Worm (Caenorhabditis elegans): Measurements from ENCODE around the gene lin-37.
A peak's percentile ranks its signal among the peaks of the same experiment; 100 is the strongest.

The lin-37 gene

ce11 chrIII:7081488-7081887 lies 9.1 kb upstream of the lin-37 start:
- no peak for TF ChIP-seq ama-1 (optimal IDR thresholded peaks at IDR 0.05)
- peak in 1 of 2 experiments; percentile 8 for TF ChIP-seq lin-35 (GFP tag; optimal IDR thresholded peaks at IDR 0.05)
- TF ChIP-seq elt-2 (tag; optimal IDR thresholded peaks at IDR 0.05) = peak; percentile 41

ce11 chrIII:7080689-7081088 lies 8.3 kb upstream of the lin-37 start, which contains the start of gene ZK418.7:
ZK418.7 (minus strand) TSS chrIII:7080789.
- TF ChIP-seq efl-1 (optimal IDR thresholded peaks at IDR 0.05) (no peak), efl-1 (GFP tag; optimal IDR thresholded peaks at IDR 0.05 in 1 of 2) (no peak), hlh-4 (tag; optimal IDR thresholded peaks at IDR 0.05) (no peak), F16B12.6 (tag; optimal IDR thresholded peaks at IDR 0.05) (no peak), hlh-17 (GFP tag; optimal IDR thresholded peaks at IDR 0.05; ENCODE audit: borderline replicate concordance) (no peak), lsy-2 (tag; optimal IDR thresholded peaks at IDR 0.05) (no peak), ztf-11 (tag; optimal IDR thresholded peaks at IDR 0.05) (no peak), nhr-19 (GFP tag; conservative IDR thresholded peaks at IDR 0.05) (no peak), sup-37 (GFP tag; optimal IDR thresholded peaks at IDR 0.05) (no peak), nhr-76 (tag; optimal IDR thresholded peaks at IDR 0.05) (no peak), nhr-77 (tag; optimal IDR thresholded peaks at IDR 0.05) (no peak), lir-3 (tag; optimal IDR thresholded peaks at IDR 0.05; ENCODE audit: poor library complexity) (no peak), tbx-2 (tag; optimal IDR thresholded peaks at IDR 0.05) (no peak)

- TF ChIP-seq fkh-10 (GFP tag; optimal IDR thresholded peaks at IDR 0.05) = no peak
- TF ChIP-seq snu-23 (GFP tag; optimal IDR thresholded peaks at IDR 0.05) = no peak
- no peak for TF ChIP-seq egl-27 (tag; optimal IDR thresholded peaks at IDR 0.05)
- no peak for TF ChIP-seq nhr-84 (tag; optimal IDR thresholded peaks at IDR 0.05)
- no peak for TF ChIP-seq nhr-20 (tag; optimal IDR thresholded peaks at IDR 0.05)
Observed at ce11 chrIII:7078737-7079136, 6.4 kb upstream of the lin-37 start, which contains the start of gene ZK418.6. ZK418.6 (minus strand) TSS chrIII:7078837.

ce11 chrIII:7076386-7076785 lies 4.0 kb upstream of the lin-37 start, which contains the start of gene ZK418.13:
ZK418.13 (minus strand) TSS chrIII:7076486.
- TF ChIP-seq swsn-7 (tag; optimal IDR thresholded peaks at IDR 0.05) = no peak
- TF ChIP-seq mab-9 (GFP tag; IDR thresholded peaks at IDR 0.05) = no peak
- TF ChIP-seq lir-3 (tag; optimal IDR thresholded peaks at IDR 0.05; ENCODE audit: poor library complexity) = no peak
- TF ChIP-seq aly-2 (tag; optimal IDR thresholded peaks at IDR 0.05) = no peak
- no peak for TF ChIP-seq elt-3 (tag; optimal IDR thresholded peaks at IDR 0.05)
- TF ChIP-seq tlp-1 (tag; optimal IDR thresholded peaks at IDR 0.05) = no peak
- TF ChIP-seq alr-1 (tag; optimal IDR thresholded peaks at IDR 0.05; ENCODE audit: borderline replicate concordance) = no peak
- TF ChIP-seq jun-1 (tag; optimal IDR thresholded peaks at IDR 0.05) = no peak
- TF ChIP-seq unc-130 (tag; optimal IDR thresholded peaks at IDR 0.05) = no peak
- TF ChIP-seq nhr-71 (tag; optimal IDR thresholded peaks at IDR 0.05) = no peak
- no peak for TF ChIP-seq egl-13 (tag; optimal IDR thresholded peaks at IDR 0.05)
- TF ChIP-seq nhr-20 (tag; optimal IDR thresholded peaks at IDR 0.05) = no peak
- TF ChIP-seq ztf-4 (tag; optimal IDR thresholded peaks at IDR 0.05) = no peak
- TF ChIP-seq snpc-4 (tag; optimal IDR thresholded peaks at IDR 0.05) = no peak
- no peak for TF ChIP-seq lin-35 (GFP tag; optimal IDR thresholded peaks at IDR 0.05)

- peak; percentile 15 for TF ChIP-seq lin-39 (tag; optimal IDR thresholded peaks at IDR 0.05)
- TF ChIP-seq dsc-1 (tag; optimal IDR thresholded peaks at IDR 0.05) = no peak
- TF ChIP-seq mep-1 (tag; optimal IDR thresholded peaks at IDR 0.05) = peak; percentile 42
- peak; percentile 48 for TF ChIP-seq nhr-20 (tag; optimal IDR thresholded peaks at IDR 0.05)
- no peak for TF ChIP-seq lin-14 (GFP tag; optimal IDR thresholded peaks at IDR 0.05)
- TF ChIP-seq C16A3.4 (tag; optimal IDR thresholded peaks at IDR 0.05) = peak; percentile 79
- TF ChIP-seq fos-1 (tag; optimal IDR thresholded peaks at IDR 0.05) = peak; percentile 30
- TF ChIP-seq unc-86 (tag; optimal IDR thresholded peaks at IDR 0.05) = peak; percentile 36
- TF ChIP-seq lin-13 (GFP tag; optimal IDR thresholded peaks at IDR 0.05) = peak; percentile 6
- TF ChIP-seq blmp-1 (tag; optimal IDR thresholded peaks at IDR 0.05) = peak; percentile 6
- TF ChIP-seq xbp-1 (tag; optimal IDR thresholded peaks at IDR 0.05) = peak; percentile 45
- TF ChIP-seq dpl-1 (GFP tag; optimal IDR thresholded peaks at IDR 0.05) = peak; percentile 92 to 97 (median 96)
- TF ChIP-seq snpc-4 (tag; optimal IDR thresholded peaks at IDR 0.05) = peak; percentile 25
- peak in 1 of 2 experiments; percentile 11 for TF ChIP-seq mdl-1 (tag; optimal IDR thresholded peaks at IDR 0.05)
- TF ChIP-seq tbx-2 (tag; optimal IDR thresholded peaks at IDR 0.05) = peak; percentile 37
- TF ChIP-seq lir-3 (tag; optimal IDR thresholded peaks at IDR 0.05; ENCODE audit: poor library complexity) = no peak
- TF ChIP-seq F16B12.6 (tag; optimal IDR thresholded peaks at IDR 0.05) = peak; percentile 66
- no peak for TF ChIP-seq ceh-90 (tag; optimal IDR thresholded peaks at IDR 0.05)
Observed at ce11 chrIII:7073801-7074386, 1.5 kb upstream of the lin-37 start, which contains the start of gene ZK418.5. ZK418.5 (minus strand) TSS chrIII:7073851.
